Fruit fly (Drosophila melanogaster) whole organism, embryonic: Measurements from ENCODE around the gene Dsor1.

Experiments
- Aef1 ChIP-seq: fragments of 200-800 bp; sonication (Bioruptor generic); IDR thresholded peaks from 3 replicates; pipeline ENCODE4 v1.3.6; 2022; ENCODE audit warnings: missing biosample characterization, missing genetic modification characterization
- Antp ChIP-seq: fragments of 200-800 bp; sonication (Bioruptor generic); optimal IDR thresholded peaks from 3 replicates; lab custom pipeline; 2016; ENCODE audit warnings: missing biosample characterization, missing genetic modification characterization
- B-H2 ChIP-seq: fragments of 200-800 bp; sonication (Bioruptor generic); optimal IDR thresholded peaks from 2 replicates; lab custom pipeline; 2018; ENCODE audit warnings: missing biosample characterization, mild to moderate bottlenecking, missing genetic modification characterization
- Bgb ChIP-seq: fragments of 200-800 bp; sonication (Bioruptor generic); IDR thresholded peaks from 2 replicates; pipeline ENCODE4 v1.3.6; 2022; ENCODE audit warnings: missing biosample characterization, missing genetic modification characterization; ENCODE audit not compliant: partially characterized antibody
- CG10209 ChIP-seq: fragments of 200-800 bp; sonication (Bioruptor generic); optimal IDR thresholded peaks from 3 replicates; lab custom pipeline; 2017; ENCODE audit warnings: missing biosample characterization, mild to moderate bottlenecking, missing genetic modification characterization, missing genetic modification reagents
- CG11398 ChIP-seq: fragments of 200-800 bp; sonication (Bioruptor generic); optimal IDR thresholded peaks from 2 replicates; lab custom pipeline; 2016; ENCODE audit warnings: missing biosample characterization, missing genetic modification characterization
- CG11504 ChIP-seq: fragments of 200-800 bp; sonication (Bioruptor generic); optimal IDR thresholded peaks from 3 replicates; lab custom pipeline; 2019; ENCODE audit warnings: missing biosample characterization, mild to moderate bottlenecking, missing genetic modification characterization, moderate library complexity
- CG12391 ChIP-seq: fragments of 200-800 bp; sonication (Bioruptor generic); optimal IDR thresholded peaks from 3 replicates; lab custom pipeline; 2018; ENCODE audit warnings: missing biosample characterization, mild to moderate bottlenecking, missing genetic modification characterization, moderate library complexity
- CG1603 ChIP-seq: fragments of 200-800 bp; sonication (Bioruptor generic); optimal IDR thresholded peaks from 2 replicates; lab custom pipeline; 2019; ENCODE audit warnings: missing biosample characterization, mild to moderate bottlenecking, missing genetic modification characterization, moderate library complexity
- CG16779 ChIP-seq: fragments of 200-800 bp; sonication (Bioruptor generic); IDR thresholded peaks from 2 replicates; pipeline ENCODE4 v1.3.6; 2022; ENCODE audit warnings: missing biosample characterization, missing genetic modification characterization
- CG17829 ChIP-seq: fragments of 200-800 bp; optimal IDR thresholded peaks from 2 replicates; lab custom pipeline; 2019; ENCODE audit warnings: missing biosample characterization, mild to moderate bottlenecking, missing genetic modification characterization, moderate library complexity
- CG18476 ChIP-seq: fragments of 200-800 bp; sonication (Bioruptor generic); optimal IDR thresholded peaks from 2 replicates; lab custom pipeline; 2016; ENCODE audit warnings: missing biosample characterization, mild to moderate bottlenecking, missing genetic modification characterization
- CG2116 ChIP-seq: fragments of 200-800 bp; sonication (Bioruptor generic); optimal IDR thresholded peaks from 3 replicates; lab custom pipeline; 2018; ENCODE audit warnings: missing biosample characterization, mild to moderate bottlenecking, missing genetic modification characterization
- CG3065 ChIP-seq: fragments of 200-800 bp; sonication (Bioruptor generic); optimal IDR thresholded peaks from 2 replicates; lab custom pipeline; 2016; ENCODE audit warnings: missing biosample characterization, missing genetic modification characterization
- CG3163 ChIP-seq: fragments of 200-800 bp; sonication (Bioruptor generic); optimal IDR thresholded peaks from 3 replicates; lab custom pipeline; 2016; ENCODE audit warnings: missing biosample characterization, missing genetic modification characterization
- CG32772 ChIP-seq: fragments of 200-800 bp; sonication (Bioruptor generic); IDR thresholded peaks from 2 replicates; pipeline ENCODE4 v1.3.6; 2022; ENCODE audit warnings: missing biosample characterization, missing genetic modification characterization
- CG3281 ChIP-seq: fragments of 200-800 bp; sonication (Bioruptor generic); optimal IDR thresholded peaks from 3 replicates; lab custom pipeline; 2017; ENCODE audit warnings: missing biosample characterization, mild to moderate bottlenecking, missing genetic modification characterization
- CG33213 ChIP-seq: fragments of 200-800 bp; sonication (Bioruptor generic); optimal IDR thresholded peaks from 3 replicates; lab custom pipeline; 2016; ENCODE audit warnings: missing biosample characterization, missing genetic modification characterization
- CG34224 ChIP-seq: fragments of 200-800 bp; sonication (Bioruptor generic); IDR thresholded peaks from 3 replicates; pipeline ENCODE4 v1.3.6; 2022; ENCODE audit warnings: missing biosample characterization, missing genetic modification characterization; ENCODE audit not compliant: partially characterized antibody
- CG34422 ChIP-seq: fragments of 200-800 bp; sonication (Bioruptor generic); IDR thresholded peaks from 3 replicates; pipeline ENCODE4 v1.3.6; 2022; ENCODE audit warnings: missing biosample characterization, missing genetic modification characterization
- CG42726 ChIP-seq: fragments of 200-800 bp; sonication (Bioruptor generic); IDR thresholded peaks from 2 replicates; pipeline ENCODE4 v1.3.6; 2022; ENCODE audit warnings: missing biosample characterization, missing genetic modification characterization; ENCODE audit not compliant: partially characterized antibody
- CG4730 ChIP-seq: fragments of 200-800 bp; sonication (Bioruptor generic); IDR thresholded peaks from 2 replicates; pipeline ENCODE4 v1.3.6; 2022; ENCODE audit warnings: missing biosample characterization, missing genetic modification characterization
- CG6175 ChIP-seq: fragments of 200-800 bp; sonication (Bioruptor generic); IDR thresholded peaks from 3 replicates; pipeline ENCODE4 v1.3.6; 2022; ENCODE audit warnings: missing biosample characterization, missing genetic modification characterization
- CG6683 ChIP-seq: fragments of 200-800 bp; sonication (Bioruptor generic); optimal IDR thresholded peaks from 2 replicates; lab custom pipeline; 2017; ENCODE audit warnings: missing biosample characterization, mild to moderate bottlenecking, missing genetic modification characterization, missing genetic modification reagents
- CG6689 ChIP-seq: fragments of 200-800 bp; sonication (Bioruptor generic); IDR thresholded peaks from 2 replicates; pipeline ENCODE4 v1.3.6; 2022; ENCODE audit warnings: missing biosample characterization, missing genetic modification characterization
- CG7372 ChIP-seq: fragments of 200-800 bp; sonication (Bioruptor generic); IDR thresholded peaks from 2 replicates; pipeline ENCODE4 v1.3.6; 2022; ENCODE audit warnings: missing biosample characterization, missing genetic modification characterization
- CG8281 ChIP-seq: fragments of 200-800 bp; sonication (Bioruptor generic); optimal IDR thresholded peaks from 2 replicates; lab custom pipeline; 2018; ENCODE audit warnings: missing biosample characterization, mild to moderate bottlenecking, missing genetic modification characterization, moderate library complexity
- CG8388 ChIP-seq: fragments of 200-800 bp; sonication (Bioruptor generic); optimal IDR thresholded peaks from 2 replicates; lab custom pipeline; 2019; ENCODE audit warnings: missing biosample characterization, mild to moderate bottlenecking, missing genetic modification characterization, moderate library complexity
- CG9932 ChIP-seq: fragments of 200-800 bp; sonication (Bioruptor generic); IDR thresholded peaks from 2 replicates; pipeline ENCODE4 v1.3.6; 2022; ENCODE audit warnings: missing biosample characterization, missing genetic modification characterization
- Dbx ChIP-seq: fragments of 200-800 bp; sonication (Bioruptor generic); IDR thresholded peaks from 3 replicates; pipeline ENCODE4 v1.3.6; 2022; ENCODE audit warnings: missing biosample characterization, missing genetic modification characterization
- ERR ChIP-seq: fragments of 200-800 bp; sonication (Bioruptor generic); optimal IDR thresholded peaks from 2 replicates; lab custom pipeline; 2016; ENCODE audit warnings: missing biosample characterization, missing genetic modification characterization
- H15 ChIP-seq: fragments of 200-800 bp; sonication (Bioruptor generic); IDR thresholded peaks from 3 replicates; pipeline ENCODE4 v1.3.6; 2022; ENCODE audit warnings: missing biosample characterization, missing genetic modification characterization
- HmgD ChIP-seq: fragments of 200-800 bp; sonication (Bioruptor generic); optimal IDR thresholded peaks from 3 replicates; lab custom pipeline; 2016; ENCODE audit warnings: missing biosample characterization, missing genetic modification characterization
- Hsf ChIP-seq: fragments of 200-800 bp; sonication (Bioruptor generic); optimal IDR thresholded peaks from 3 replicates; lab custom pipeline; 2016; ENCODE audit warnings: missing biosample characterization, missing genetic modification characterization
- Kr ChIP-seq: fragments of 200-800 bp; sonication (Bioruptor generic); optimal IDR thresholded peaks from 2 replicates; lab custom pipeline; 2017; ENCODE audit warnings: missing biosample characterization, mild to moderate bottlenecking, missing genetic modification characterization
- NC2β ChIP-seq: fragments of 200-800 bp; sonication (Bioruptor generic); optimal IDR thresholded peaks from 2 replicates; lab custom pipeline; 2016; ENCODE audit warnings: missing biosample characterization, missing genetic modification characterization
- abd-A ChIP-seq: fragments of 200-800 bp; sonication (Bioruptor generic); optimal IDR thresholded peaks from 3 replicates; lab custom pipeline; 2019; ENCODE audit warnings: missing biosample characterization, mild to moderate bottlenecking, missing genetic modification characterization, moderate library complexity
- aop ChIP-seq: fragments of 200-800 bp; sonication (Bioruptor generic); IDR thresholded peaks from 2 replicates; pipeline ENCODE4 v1.3.6; 2022; ENCODE audit warnings: missing biosample characterization, missing genetic modification characterization
- az2 ChIP-seq: fragments of 200-800 bp; sonication (Bioruptor generic); optimal IDR thresholded peaks from 3 replicates; lab custom pipeline; 2016; ENCODE audit warnings: missing biosample characterization, missing genetic modification characterization
- bowl ChIP-seq: fragments of 200-800 bp; sonication (Bioruptor generic); IDR thresholded peaks from 2 replicates; pipeline ENCODE4 v1.3.6; 2022; ENCODE audit warnings: missing biosample characterization, missing genetic modification characterization
- corto ChIP-seq: fragments of 200-800 bp; sonication (Bioruptor generic); optimal IDR thresholded peaks from 2 replicates; lab custom pipeline; 2016; ENCODE audit warnings: missing biosample characterization, mild to moderate bottlenecking, missing genetic modification characterization, moderate library complexity
- croc ChIP-seq: fragments of 200-800 bp; sonication (Bioruptor generic); conservative IDR thresholded peaks from 3 replicates; pipeline ENCODE4 v1.3.6; 2022; ENCODE audit warnings: missing biosample characterization, missing genetic modification characterization
- gfzf ChIP-seq: fragments of 200-800 bp; sonication (Bioruptor generic); optimal IDR thresholded peaks from 2 replicates; lab custom pipeline; 2016; ENCODE audit warnings: missing biosample characterization, mild to moderate bottlenecking, missing genetic modification characterization, moderate library complexity
- insv ChIP-seq, 2 experiments: fragments of 200-800 bp; sonication (Bioruptor generic); optimal IDR thresholded peaks; 3 replicates each; lab custom pipeline; 2016 to 2018; ENCODE audit warnings: missing biosample characterization in 2 of 2, missing genetic modification characterization in 2 of 2
- jigr1 ChIP-seq: fragments of 200-800 bp; sonication (Bioruptor generic); IDR thresholded peaks from 3 replicates; pipeline ENCODE4 v1.3.6; 2022; ENCODE audit warnings: missing biosample characterization, missing genetic modification characterization
- kah ChIP-seq: fragments of 200-800 bp; sonication (Bioruptor generic); optimal IDR thresholded peaks from 2 replicates; lab custom pipeline; 2018; ENCODE audit warnings: missing biosample characterization, mild to moderate bottlenecking, missing genetic modification characterization
- kay ChIP-seq: fragments of 200-800 bp; sonication (Bioruptor generic); optimal IDR thresholded peaks from 2 replicates; lab custom pipeline; 2016; ENCODE audit warnings: missing biosample characterization, missing genetic modification characterization
- mirr ChIP-seq: fragments of 200-800 bp; sonication (Bioruptor generic); optimal IDR thresholded peaks from 3 replicates; lab custom pipeline; 2018; ENCODE audit warnings: missing biosample characterization, mild to moderate bottlenecking, missing genetic modification characterization
- nau ChIP-seq: fragments of 200-800 bp; sonication (Bioruptor generic); optimal IDR thresholded peaks from 3 replicates; lab custom pipeline; 2017; ENCODE audit warnings: missing biosample characterization, mild to moderate bottlenecking, missing genetic modification characterization, missing genetic modification reagents
- repo ChIP-seq: fragments of 200-800 bp; sonication (Bioruptor generic); optimal IDR thresholded peaks from 2 replicates; lab custom pipeline; 2016; ENCODE audit warnings: missing biosample characterization, missing genetic modification characterization
- seq ChIP-seq: fragments of 200-800 bp; sonication (Bioruptor generic); IDR thresholded peaks from 2 replicates; pipeline ENCODE4 v1.3.6; 2022; ENCODE audit warnings: missing biosample characterization, missing genetic modification characterization
- tgo ChIP-seq: fragments of 200-800 bp; sonication (Bioruptor generic); IDR thresholded peaks from 3 replicates; pipeline ENCODE4 v1.3.6; 2022; ENCODE audit warnings: missing biosample characterization, missing genetic modification characterization

Dsor1 gene

DNA sequence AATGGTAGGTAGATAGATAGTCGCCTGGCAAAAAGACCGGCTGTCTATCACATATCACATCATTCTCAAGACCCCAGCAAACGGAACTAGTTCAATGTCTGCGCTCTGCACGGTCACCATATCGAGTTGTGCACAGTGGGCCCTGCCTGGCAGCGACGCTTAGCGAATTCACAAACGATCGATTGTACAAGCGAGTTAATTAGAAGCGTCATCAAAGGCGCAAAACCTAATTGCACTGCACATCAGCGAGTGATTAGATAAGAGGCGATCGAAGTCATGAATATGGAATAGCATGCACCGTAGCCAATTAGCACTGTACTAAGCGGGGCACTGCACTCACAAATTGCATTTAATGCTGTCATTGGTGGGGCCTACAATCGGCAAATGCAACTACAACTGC is 26.7 kb upstream of the Dsor1 start (continued):
- TF ChIP-seq CG10209 (GFP tag; lab: Kevin White, UChicago) (no peak), HmgD (no peak), seq (GFP tag; lab: Robert Waterston, UW) (no peak), CG8388 (GFP tag; lab: Kevin White, UChicago) (peak; percentile 0), aop (GFP tag; lab: Robert Waterston, UW) (no peak), insv (GFP tag; optimal IDR thresholded peaks at IDR 0.05; lab: Kevin White, UChicago) (no peak), CG34224 (no peak), CG33213 (GFP tag; lab: Kevin White, UChicago) (no peak), kay (GFP tag; lab: Kevin White, UChicago) (no peak), CG2116 (GFP tag; lab: Kevin White, UChicago) (no peak), CG18476 (GFP tag; lab: Kevin White, UChicago) (no peak), ERR (GFP tag; lab: Kevin White, UChicago) (no peak), CG6689 (GFP tag; lab: Robert Waterston, UW) (peak; percentile 24; the same call in 1 of the 2 replicates), CG11504 (tag; lab: Kevin White, UChicago) (no peak), CG42726 (no peak), CG6175 (GFP tag; lab: Robert Waterston, UW) (no peak), CG9932 (GFP tag; lab: Robert Waterston, UW) (no peak), mirr (GFP tag; lab: Kevin White, UChicago) (no peak), Antp (GFP tag; lab: Kevin White, UChicago) (peak; percentile 32), CG3065 (GFP tag; lab: Kevin White, UChicago) (no peak), corto (GFP tag; lab: Kevin White, UChicago) (no peak), bowl (GFP tag; lab: Robert Waterston, UW) (no peak), Hsf (no peak), B-H2 (GFP tag; lab: Kevin White, UChicago) (no peak), CG4730 (GFP tag; lab: Robert Waterston, UW) (no peak), CG1603 (tag; lab: Kevin White, UChicago) (peak; percentile 64), CG3163 (no peak), CG32772 (GFP tag; lab: Robert Waterston, UW) (no peak), repo (GFP tag; lab: Kevin White, UChicago) (no peak), Aef1 (GFP tag; lab: Robert Waterston, UW) (0 out of 3 replicates have a peak, but pooled peaks have one; percentile 11), Dbx (no peak), gfzf (no peak), CG11398 (GFP tag; lab: Kevin White, UChicago) (no peak), H15 (GFP tag; lab: Robert Waterston, UW) (no peak), az2 (GFP tag; lab: Kevin White, UChicago) (no peak), nau (GFP tag; lab: Kevin White, UChicago) (no peak), Bgb (no peak), CG34422 (GFP tag; lab: Robert Waterston, UW) (peak; percentile 33; the same call in 1 of the 3 replicates), CG12391 (tag; lab: Kevin White, UChicago) (peak; percentile 15), CG17829 (tag; lab: Kevin White, UChicago) (peak; percentile 6), abd-A (no peak), NC2β (no peak), tgo (GFP tag; lab: Robert Waterston, UW) (no peak), croc (GFP tag; lab: Robert Waterston, UW) (no peak), jigr1 (GFP tag; lab: Robert Waterston, UW) (no peak), CG6683 (GFP tag; lab: Kevin White, UChicago) (no peak), CG7372 (no peak), kah (GFP tag; lab: Kevin White, UChicago) (no peak), CG3281 (GFP tag; lab: Kevin White, UChicago) (no peak), CG16779 (GFP tag; lab: Robert Waterston, UW) (no peak), Kr (no peak), CG8281 (no peak)
